Fruit fly (Drosophila melanogaster): ENCODE results near the gene aus.

- TF ChIP-seq kay (GFP tag; ENCODE audit: borderline replicate concordance) (peak; percentile 98), Hr96 (GFP tag; optimal IDR thresholded peaks at IDR 0.05) (peak; percentile 68), ovo (GFP tag; optimal IDR thresholded peaks at IDR 0.05) (peak; percentile 88), Clk (GFP tag; optimal IDR thresholded peaks at IDR 0.05) (peak; percentile 43), Mnt (GFP tag; optimal IDR thresholded peaks at IDR 0.05) (peak; percentile 52), toe (GFP tag; optimal IDR thresholded peaks at IDR 0.05) (peak; percentile 69), CG7101 (tag; optimal IDR thresholded peaks at IDR 0.05) (peak; percentile 88), CG12768 (GFP tag; optimal IDR thresholded peaks at IDR 0.05) (peak; percentile 66), Crg-1 (GFP tag; optimal IDR thresholded peaks at IDR 0.05) (peak; percentile 96), cnc (optimal IDR thresholded peaks at IDR 0.05) (no peak), bab1 (GFP tag; optimal IDR thresholded peaks at IDR 0.05) (no peak), pad (GFP tag; optimal IDR thresholded peaks at IDR 0.05) (peak; percentile 91)
These were observed 51.9 kb downstream of the aus start for dm6 chr3R:21297387-21297956.

All from whole organism, adult.